Worm (Caenorhabditis elegans): ENCODE data around the gene Y49A3A.4.

Gene Y49A3A.4

DNA sequence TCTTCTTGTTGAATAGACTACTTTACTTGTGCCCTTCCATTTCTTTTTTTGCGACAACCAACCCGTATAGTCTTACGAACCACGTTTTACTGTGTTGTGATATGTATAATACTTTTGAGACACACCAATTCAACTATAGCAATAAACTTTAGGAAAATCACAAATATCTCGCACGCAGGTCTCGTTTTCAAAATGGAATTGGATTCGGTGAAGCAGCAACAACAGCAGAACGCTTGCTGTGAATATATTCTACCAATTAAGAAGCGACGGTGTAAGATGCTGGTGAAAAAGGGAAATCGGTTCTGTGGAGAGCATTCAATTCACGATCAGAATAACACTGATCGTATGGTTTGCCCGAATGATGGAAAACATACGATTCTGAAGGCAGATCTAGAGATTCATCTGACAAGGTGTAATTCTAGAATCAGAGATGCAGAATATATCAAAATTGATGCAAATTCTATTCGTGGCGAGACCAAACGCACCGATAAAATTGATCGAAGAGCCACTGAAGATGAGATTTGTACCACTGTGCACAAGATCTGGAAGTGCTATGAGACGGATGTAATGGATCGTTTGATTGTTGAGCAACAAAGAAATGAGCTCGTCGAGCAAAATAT lies 4.3 kb downstream of the Y49A3A.4 start, which contains the start of gene Y49A3A.3 (continued):
- TF ChIP-seq Y53G8AR.9 (GFP tag; conservative IDR thresholded peaks at IDR 0.05) (0 out of 2 replicates have a peak, but pooled peaks have one; percentile 78), cebp-1 (GFP tag; IDR thresholded peaks at IDR 0.05) (no peak), cebp-1 (tag; optimal IDR thresholded peaks at IDR 0.05) (peak; percentile 70), nhr-27 (tag; optimal IDR thresholded peaks at IDR 0.05) (peak; percentile 88), pbrm-1 (GFP tag; IDR thresholded peaks at IDR 0.05) (peak; percentile 76), attf-3 (GFP tag; conservative IDR thresholded peaks at IDR 0.05) (no peak), snpc-4 (GFP tag; optimal IDR thresholded peaks at IDR 0.05) (no peak), snpc-4 (tag; optimal IDR thresholded peaks at IDR 0.05) (peak in 3 of 4 experiments; percentile 51 to 63 (median 59)), lin-54 (GFP tag; optimal IDR thresholded peaks at IDR 0.05) (peak; percentile 43), hmg-20 (GFP tag; IDR thresholded peaks at IDR 0.05) (no peak), zim-3 (tag; optimal IDR thresholded peaks at IDR 0.05) (peak; percentile 73), nhr-80 (tag; optimal IDR thresholded peaks at IDR 0.05) (peak; percentile 25), mel-28 (tag; optimal IDR thresholded peaks at IDR 0.05; ENCODE audit: borderline replicate concordance) (peak; percentile 46), T07F8.4 (tag; optimal IDR thresholded peaks at IDR 0.05) (no peak), chd-7 (tag; optimal IDR thresholded peaks at IDR 0.05) (peak; percentile 91), aptf-3 (GFP tag; IDR thresholded peaks at IDR 0.05) (no peak), lin-35 (GFP tag; optimal IDR thresholded peaks at IDR 0.05) (peak in 1 of 3 experiments; percentile 23), ZK185.1 (tag; optimal IDR thresholded peaks at IDR 0.05; ENCODE audit: poor library complexity, severe bottlenecking) (peak; percentile 56), ztf-6 (GFP tag; IDR thresholded peaks at IDR 0.05) (no peak), F57C9.4 (tag; optimal IDR thresholded peaks at IDR 0.05) (peak; percentile 60), sea-2 (GFP tag; IDR thresholded peaks at IDR 0.05) (no peak), nfyb-1 (GFP tag; IDR thresholded peaks at IDR 0.05) (peak; percentile 78), snpc-3.4 (tag; optimal IDR thresholded peaks at IDR 0.05) (no peak), atf-7 (tag; optimal IDR thresholded peaks at IDR 0.05) (peak; percentile 84), akir-1 (GFP tag; optimal IDR thresholded peaks at IDR 0.05) (peak; percentile 13), ztf-18 (tag; optimal IDR thresholded peaks at IDR 0.05) (peak; percentile 52), tbp1 (GFP tag; optimal IDR thresholded peaks at IDR 0.05) (peak; percentile 54), tlf-1 (GFP tag; optimal IDR thresholded peaks at IDR 0.05) (peak; percentile 87), K11D2.4 (GFP tag; IDR thresholded peaks at IDR 0.05) (peak; percentile 59; the same call in 1 of the 2 replicates), madf-6 (GFP tag; IDR thresholded peaks at IDR 0.05) (peak; percentile 56), efl-1 (GFP tag; optimal IDR thresholded peaks at IDR 0.05) (no peak), ztf-3 (GFP tag; optimal IDR thresholded peaks at IDR 0.05) (peak; percentile 72), F22D6.2 (tag; optimal IDR thresholded peaks at IDR 0.05) (peak; percentile 23), hrde-1 (tag; optimal IDR thresholded peaks at IDR 0.05; ENCODE audit: borderline replicate concordance) (peak; percentile 63), ekl-4 (GFP tag; IDR thresholded peaks at IDR 0.05) (peak; percentile 90), K12H6.12 (tag; optimal IDR thresholded peaks at IDR 0.05) (no peak), mcd-1 (GFP tag; IDR thresholded peaks at IDR 0.05) (peak; percentile 49), unc-62 (GFP tag; optimal IDR thresholded peaks at IDR 0.05) (no peak), dpff-1 (tag; optimal IDR thresholded peaks at IDR 0.05) (peak; percentile 43), C06A6.2 (GFP tag; conservative IDR thresholded peaks at IDR 0.05) (0 out of 2 replicates have a peak, but pooled peaks have one; percentile 13), nfya-2 (GFP tag; IDR thresholded peaks at IDR 0.05) (0 out of 2 replicates have a peak, but pooled peaks have one; percentile 22)
